Fruit fly (Drosophila melanogaster) whole organism, embryonic: Measurements from ENCODE around the gene CG6574.
A peak's percentile ranks its signal among the peaks of the same experiment; 100 is the strongest.

Source experiments
- Abd-B ChIP-seq: fragments of 200-800 bp; sonication (Bioruptor generic); optimal IDR thresholded peaks from 2 replicates; lab custom pipeline; 2018; ENCODE audit warnings: missing biosample characterization, mild to moderate bottlenecking, missing genetic modification characterization, moderate library complexity
- Aef1 ChIP-seq: fragments of 200-800 bp; sonication (Bioruptor generic); IDR thresholded peaks from 3 replicates; pipeline ENCODE4 v1.3.6; 2022; ENCODE audit warnings: missing biosample characterization, missing genetic modification characterization
- Atf6 ChIP-seq: fragments of 200-800 bp; sonication (Bioruptor generic); IDR thresholded peaks from 2 replicates; pipeline ENCODE4 v1.3.6; 2022; ENCODE audit warnings: missing biosample characterization, missing genetic modification characterization
- CG10209 ChIP-seq: fragments of 200-800 bp; sonication (Bioruptor generic); optimal IDR thresholded peaks from 3 replicates; lab custom pipeline; 2017; ENCODE audit warnings: missing biosample characterization, mild to moderate bottlenecking, missing genetic modification characterization, missing genetic modification reagents
- CG14667 ChIP-seq: fragments of 200-800 bp; sonication (Bioruptor generic); IDR thresholded peaks from 2 replicates; pipeline ENCODE4 v1.3.6; 2022; ENCODE audit warnings: missing biosample characterization, missing genetic modification characterization
- CG16815 ChIP-seq: fragments of 200-800 bp; sonication (Bioruptor generic); optimal IDR thresholded peaks from 3 replicates; lab custom pipeline; 2017; ENCODE audit warnings: missing biosample characterization, mild to moderate bottlenecking, missing genetic modification characterization
- CG17361 ChIP-seq: fragments of 200-800 bp; sonication (Bioruptor generic); IDR thresholded peaks from 3 replicates; pipeline ENCODE4 v1.3.6; 2022; ENCODE audit warnings: missing biosample characterization, missing genetic modification characterization
- CG31224 ChIP-seq: fragments of 200-800 bp; sonication (Bioruptor generic); IDR thresholded peaks from 2 replicates; pipeline ENCODE4 v1.3.6; 2022; ENCODE audit warnings: missing biosample characterization, missing genetic modification characterization
- CG31441 ChIP-seq: fragments of 200-800 bp; sonication (Bioruptor generic); IDR thresholded peaks from 2 replicates; pipeline ENCODE4 v1.3.6; 2022; ENCODE audit warnings: missing biosample characterization, missing genetic modification characterization
- CG4282 ChIP-seq: fragments of 200-800 bp; sonication (Bioruptor generic); optimal IDR thresholded peaks from 2 replicates; lab custom pipeline; 2016; ENCODE audit warnings: missing biosample characterization, missing genetic modification characterization
- CG4730 ChIP-seq: fragments of 200-800 bp; sonication (Bioruptor generic); IDR thresholded peaks from 2 replicates; pipeline ENCODE4 v1.3.6; 2022; ENCODE audit warnings: missing biosample characterization, missing genetic modification characterization
- CG6813 ChIP-seq: fragments of 200-800 bp; sonication (Bioruptor generic); optimal IDR thresholded peaks from 2 replicates; lab custom pipeline; 2017; ENCODE audit warnings: missing biosample characterization, missing genetic modification characterization, mild to moderate bottlenecking, moderate library complexity, missing genetic modification reagents
- CG7372 ChIP-seq: fragments of 200-800 bp; sonication (Bioruptor generic); IDR thresholded peaks from 2 replicates; pipeline ENCODE4 v1.3.6; 2022; ENCODE audit warnings: missing biosample characterization, missing genetic modification characterization
- CG8281 ChIP-seq: fragments of 200-800 bp; sonication (Bioruptor generic); optimal IDR thresholded peaks from 2 replicates; lab custom pipeline; 2018; ENCODE audit warnings: missing biosample characterization, mild to moderate bottlenecking, missing genetic modification characterization, moderate library complexity
- CG8359 ChIP-seq: fragments of 200-800 bp; sonication (Bioruptor generic); optimal IDR thresholded peaks from 2 replicates; lab custom pipeline; 2017; ENCODE audit warnings: missing biosample characterization, mild to moderate bottlenecking, missing genetic modification characterization, borderline replicate concordance
- CG9609 ChIP-seq: fragments of 200-800 bp; sonication (Bioruptor generic); optimal IDR thresholded peaks from 3 replicates; lab custom pipeline; 2016; ENCODE audit warnings: missing biosample characterization, missing genetic modification characterization
- CG9727 ChIP-seq: fragments of 200-800 bp; sonication (Bioruptor generic); optimal IDR thresholded peaks from 3 replicates; lab custom pipeline; 2017; ENCODE audit warnings: missing biosample characterization, mild to moderate bottlenecking, missing genetic modification characterization
- CkIIα-i1 ChIP-seq: fragments of 200-800 bp; sonication (Bioruptor generic); IDR thresholded peaks from 2 replicates; pipeline ENCODE4 v1.3.6; 2022; ENCODE audit warnings: missing biosample characterization, missing genetic modification characterization
- D19A ChIP-seq: fragments of 200-800 bp; optimal IDR thresholded peaks from 3 replicates; lab custom pipeline; 2019; ENCODE audit warnings: missing biosample characterization, mild to moderate bottlenecking, missing genetic modification characterization, moderate library complexity
- Ets65A ChIP-seq: fragments of 200-800 bp; sonication (Bioruptor generic); peaks from one replicate; lab custom pipeline; 2016; ENCODE audit warnings: missing biosample characterization, missing genetic modification characterization
- HLHmδ ChIP-seq: fragments of 200-800 bp; sonication (Bioruptor generic); optimal IDR thresholded peaks from 2 replicates; lab custom pipeline; 2018; ENCODE audit warnings: missing biosample characterization, mild to moderate bottlenecking, missing genetic modification characterization, moderate library complexity
- Hey ChIP-seq: fragments of 200-800 bp; sonication (Bioruptor generic); optimal IDR thresholded peaks from 3 replicates; lab custom pipeline; 2018; ENCODE audit warnings: missing biosample characterization, mild to moderate bottlenecking, missing genetic modification characterization
- Mad ChIP-seq: fragments of 200-800 bp; sonication (Bioruptor generic); optimal IDR thresholded peaks from 2 replicates; lab custom pipeline; 2016; ENCODE audit warnings: missing biosample characterization, missing genetic modification characterization
- Max ChIP-seq: fragments of 200-800 bp; sonication (Bioruptor generic); optimal IDR thresholded peaks from 2 replicates; lab custom pipeline; 2016; ENCODE audit warnings: missing biosample characterization, mild to moderate bottlenecking, missing genetic modification characterization
- NfI ChIP-seq: fragments of 200-800 bp; sonication (Bioruptor generic); optimal IDR thresholded peaks from 3 replicates; lab custom pipeline; 2018; ENCODE audit warnings: missing biosample characterization, mild to moderate bottlenecking, missing genetic modification characterization, moderate library complexity
- ab ChIP-seq: fragments of 200-800 bp; sonication (Bioruptor generic); optimal IDR thresholded peaks from 2 replicates; lab custom pipeline; 2016; ENCODE audit warnings: missing biosample characterization, missing genetic modification characterization
- bbx ChIP-seq: fragments of 200-800 bp; sonication (Bioruptor generic); IDR thresholded peaks from 2 replicates; pipeline ENCODE4 v1.3.6; 2022; ENCODE audit warnings: missing biosample characterization, missing genetic modification characterization; ENCODE audit not compliant: partially characterized antibody
- cad ChIP-seq: fragments of >200 bp; optimal IDR thresholded peaks from 2 replicates; lab custom pipeline; 2017; ENCODE audit warnings: missing biosample characterization, missing genetic modification characterization
- cg ChIP-seq: fragments of 200-800 bp; sonication (Bioruptor generic); optimal IDR thresholded peaks from 3 replicates; lab custom pipeline; 2019; ENCODE audit warnings: missing biosample characterization, mild to moderate bottlenecking, missing genetic modification characterization, moderate library complexity
- chif ChIP-seq, 2 experiments: fragments of 200-800 bp; sonication (Bioruptor generic); optimal IDR thresholded peaks; 3 replicates each; lab custom pipeline; 2016; ENCODE audit warnings: missing biosample characterization in 2 of 2, missing genetic modification characterization in 2 of 2
- dmrt11E ChIP-seq: fragments of 200-800 bp; sonication (Bioruptor generic); optimal IDR thresholded peaks from 3 replicates; lab custom pipeline; 2018; ENCODE audit warnings: missing biosample characterization, mild to moderate bottlenecking, missing genetic modification characterization, moderate library complexity
- dysf ChIP-seq: fragments of 200-800 bp; sonication (Bioruptor generic); IDR thresholded peaks from 3 replicates; pipeline ENCODE4 v1.3.6; 2022; ENCODE audit warnings: missing biosample characterization, missing genetic modification characterization
- ftz-f1 ChIP-seq: fragments of 200-800 bp; sonication (Bioruptor generic); optimal IDR thresholded peaks from 2 replicates; lab custom pipeline; 2016; ENCODE audit warnings: missing biosample characterization, missing genetic modification characterization
- gcm ChIP-seq: fragments of 200-800 bp; sonication (Bioruptor generic); optimal IDR thresholded peaks from 2 replicates; lab custom pipeline; 2019; ENCODE audit warnings: missing biosample characterization, mild to moderate bottlenecking, missing genetic modification characterization, moderate library complexity
- gcm2 ChIP-seq: fragments of 200-800 bp; sonication (Bioruptor generic); optimal IDR thresholded peaks from 2 replicates; lab custom pipeline; 2016; ENCODE audit warnings: missing biosample characterization, missing genetic modification characterization
- gt ChIP-seq: fragments of 200-800 bp; sonication (Bioruptor generic); IDR thresholded peaks from 2 replicates; pipeline ENCODE4 v1.3.6; 2022; ENCODE audit warnings: missing biosample characterization, missing genetic modification characterization
- ken ChIP-seq: fragments of 200-800 bp; sonication (Bioruptor generic); IDR thresholded peaks from 3 replicates; pipeline ENCODE4 v1.3.6; 2022; ENCODE audit warnings: missing biosample characterization, missing genetic modification characterization
- lab ChIP-seq: fragments of 200-800 bp; sonication (Bioruptor generic); optimal IDR thresholded peaks from 3 replicates; lab custom pipeline; 2017; ENCODE audit warnings: missing biosample characterization, missing genetic modification characterization, mild to moderate bottlenecking, moderate library complexity, missing genetic modification reagents
- lmd ChIP-seq: fragments of 200-800 bp; sonication (Bioruptor generic); IDR thresholded peaks from 2 replicates; pipeline ENCODE4 v1.3.6; 2022; ENCODE audit warnings: missing biosample characterization, missing genetic modification characterization
- nerfin-2 ChIP-seq: fragments of 200-800 bp; sonication (Bioruptor generic); IDR thresholded peaks from 2 replicates; pipeline ENCODE4 v1.3.6; 2022; ENCODE audit warnings: missing biosample characterization, missing genetic modification characterization; ENCODE audit not compliant: partially characterized antibody
- nom ChIP-seq: fragments of 200-800 bp; sonication (Bioruptor generic); optimal IDR thresholded peaks from 2 replicates; lab custom pipeline; 2017; ENCODE audit warnings: missing biosample characterization, missing genetic modification characterization, mild to moderate bottlenecking, moderate library complexity, missing genetic modification reagents
- pfk ChIP-seq: fragments of 200-800 bp; sonication (Bioruptor generic); optimal IDR thresholded peaks from 2 replicates; lab custom pipeline; 2018; ENCODE audit warnings: missing biosample characterization, mild to moderate bottlenecking, missing genetic modification characterization, moderate library complexity
- run ChIP-seq: fragments of 200-800 bp; sonication (Bioruptor generic); optimal IDR thresholded peaks from 3 replicates; lab custom pipeline; 2018; ENCODE audit warnings: missing biosample characterization, mild to moderate bottlenecking, missing genetic modification characterization
- sna ChIP-seq: fragments of 200-800 bp; sonication (Bioruptor generic); IDR thresholded peaks from 2 replicates; pipeline ENCODE4 v1.3.6; 2022; ENCODE audit warnings: missing biosample characterization, missing genetic modification characterization; ENCODE audit not compliant: partially characterized antibody
- ssp ChIP-seq: fragments of 200-800 bp; sonication (Bioruptor generic); IDR thresholded peaks from 2 replicates; pipeline ENCODE4 v1.3.6; 2022; ENCODE audit warnings: missing biosample characterization, missing genetic modification characterization
- stwl ChIP-seq: fragments of 200-800 bp; sonication (Bioruptor generic); optimal IDR thresholded peaks from 3 replicates; lab custom pipeline; 2018; ENCODE audit warnings: missing biosample characterization, mild to moderate bottlenecking, missing genetic modification characterization, moderate library complexity

Gene CG6574

DNA sequence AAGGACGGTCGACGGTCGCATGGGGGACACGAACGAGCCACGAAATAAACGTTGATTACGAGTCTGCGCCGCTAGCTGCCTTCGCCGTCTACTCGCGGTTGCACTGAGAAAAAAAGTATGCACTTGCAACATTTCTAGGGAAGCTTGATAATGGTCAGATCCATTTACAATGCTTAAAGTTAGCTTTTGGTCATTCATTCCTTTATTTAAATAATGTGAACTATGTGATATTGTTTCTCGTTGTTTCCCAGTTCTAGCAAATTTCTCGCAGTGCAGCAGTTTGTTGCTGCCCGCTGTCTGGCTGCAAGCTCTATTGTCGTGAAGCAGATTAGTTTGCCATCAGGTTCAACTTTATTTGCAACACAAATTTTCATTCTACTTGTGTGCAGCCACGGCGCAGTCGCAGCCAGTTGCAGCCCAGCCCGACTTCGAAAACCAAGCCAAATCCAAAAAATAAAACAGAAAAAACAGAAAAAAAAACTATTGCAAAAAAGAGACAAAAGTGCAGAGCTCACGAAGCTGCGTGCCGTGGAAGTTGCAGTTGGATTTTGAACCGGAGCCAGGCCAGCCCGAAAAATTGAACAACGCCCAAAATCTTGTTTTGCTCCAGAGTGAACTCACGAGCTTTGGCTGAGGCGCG is 30.1 kb downstream of the CG6574 start (continued):
- TF ChIP-seq gcm2 (GFP tag; lab: Kevin White, UChicago): no peak
- TF ChIP-seq CG8281 (tag; lab: Kevin White, UChicago): no peak
- TF ChIP-seq CG31441 (GFP tag; lab: Robert Waterston, UW): peak; percentile 42; the same call in 1 of the 2 replicates
- no peak for TF ChIP-seq dmrt11E (tag; lab: Kevin White, UChicago)
- no peak for TF ChIP-seq NfI (GFP tag; lab: Kevin White, UChicago)
- TF ChIP-seq CkIIα-i1 (GFP tag; lab: Robert Waterston, UW): no peak
- TF ChIP-seq ken: no peak
- 0 out of 3 replicates have a peak, but pooled peaks have one; percentile 40 for TF ChIP-seq dysf (GFP tag; lab: Robert Waterston, UW)
- TF ChIP-seq CG9609 (GFP tag; lab: Kevin White, UChicago): no peak
- TF ChIP-seq Aef1 (GFP tag; lab: Robert Waterston, UW): no peak
- no peak for TF ChIP-seq ssp (GFP tag; lab: Robert Waterston, UW)
- no peak for TF ChIP-seq D19A (tag; lab: Kevin White, UChicago)
- peak; percentile 8 for TF ChIP-seq Abd-B (GFP tag; lab: Kevin White, UChicago)
- TF ChIP-seq CG6813 (GFP tag; lab: Kevin White, UChicago): no peak
- no peak for TF ChIP-seq CG17361 (GFP tag; lab: Robert Waterston, UW)
- no peak for TF ChIP-seq gt (GFP tag; lab: Robert Waterston, UW)
- TF ChIP-seq CG31224 (GFP tag; lab: Robert Waterston, UW): no peak
- no peak for TF ChIP-seq ftz-f1
- TF ChIP-seq run (tag; lab: Kevin White, UChicago): no peak
- no peak for TF ChIP-seq CG14667 (GFP tag; lab: Robert Waterston, UW)
- no peak for TF ChIP-seq Hey (tag; lab: Kevin White, UChicago)
- no peak for TF ChIP-seq CG7372 (GFP tag; lab: Robert Waterston, UW)
- no peak for TF ChIP-seq CG4730 (GFP tag; lab: Robert Waterston, UW)
- TF ChIP-seq Max (GFP tag; lab: Kevin White, UChicago): no peak
- no peak for TF ChIP-seq CG10209 (GFP tag; lab: Kevin White, UChicago)
- TF ChIP-seq HLHmδ: no peak
- TF ChIP-seq pfk: no peak
- no peak for TF ChIP-seq nerfin-2 (GFP tag; lab: Robert Waterston, UW)
- TF ChIP-seq CG9727: peak; percentile 8
- TF ChIP-seq nom (GFP tag; lab: Kevin White, UChicago): peak; percentile 79
- TF ChIP-seq sna: no peak
- TF ChIP-seq lab: no peak
- TF ChIP-seq Atf6 (GFP tag; lab: Robert Waterston, UW): no peak
- TF ChIP-seq ab (GFP tag; lab: Kevin White, UChicago): no peak
- TF ChIP-seq Mad (GFP tag; lab: Kevin White, UChicago): no peak
- TF ChIP-seq cad (GFP tag; lab: Kevin White, UChicago): no peak
- TF ChIP-seq chif (GFP tag; optimal IDR thresholded peaks at IDR 0.05; lab: Kevin White, UChicago): peak in 1 of 2 experiments; percentile 10
- TF ChIP-seq CG16815: no peak
- TF ChIP-seq lmd (GFP tag; lab: Robert Waterston, UW): peak; percentile 24; the same call in 1 of the 2 replicates
- no peak for TF ChIP-seq CG4282
- TF ChIP-seq Ets65A (GFP tag; lab: Kevin White, UChicago): no peak
- TF ChIP-seq stwl (tag; lab: Kevin White, UChicago): no peak
- no peak for TF ChIP-seq gcm
- TF ChIP-seq bbx (GFP tag; lab: Robert Waterston, UW): no peak
- TF ChIP-seq cg: no peak
- TF ChIP-seq CG8359: no peak
- TF ChIP-seq, all 482 proteins: peak for 36
